Fruit fly (Drosophila melanogaster): ENCODE measurements around the gene schlank.

schlank gene

DNA sequence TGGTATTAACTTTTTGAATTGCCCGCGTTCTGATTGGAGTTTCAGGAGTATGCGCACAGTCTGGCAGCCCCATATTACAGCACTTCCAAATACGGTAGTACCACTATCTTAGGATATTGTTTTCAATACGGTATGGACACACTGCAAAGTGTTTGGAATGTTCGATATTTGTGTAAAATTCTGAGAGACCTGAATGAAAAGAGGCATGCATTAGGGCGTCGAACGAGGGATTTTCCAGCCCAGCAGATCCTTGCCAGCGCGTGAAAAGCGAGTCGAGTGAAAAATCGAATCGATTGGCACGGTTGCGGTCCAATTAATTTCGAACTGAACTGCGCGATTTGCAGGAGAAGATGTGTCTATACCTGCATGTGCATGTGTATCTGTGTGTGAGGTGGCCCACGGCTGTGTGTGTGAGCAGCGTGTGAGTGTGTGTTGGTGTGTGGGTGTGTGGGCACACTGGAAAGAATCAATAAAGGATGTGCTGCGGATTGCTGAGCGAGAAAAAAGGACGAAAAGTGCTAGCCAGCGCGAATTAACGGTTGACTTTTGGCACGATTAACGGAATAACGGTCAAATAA is 41.5 kb downstream of the schlank start, which contains the start of gene dtn:
Gene dtn, plus strand, starts transcription at position 176 of the 578 bp plus-strand sequence.
- TF ChIP-seq CG13204 (GFP tag; optimal IDR thresholded peaks at IDR 0.05): no peak
- TF ChIP-seq CG9948 (tag; optimal IDR thresholded peaks at IDR 0.05): no peak
- TF ChIP-seq Ets98B (GFP tag; IDR thresholded peaks at IDR 0.05): no peak

DNA sequence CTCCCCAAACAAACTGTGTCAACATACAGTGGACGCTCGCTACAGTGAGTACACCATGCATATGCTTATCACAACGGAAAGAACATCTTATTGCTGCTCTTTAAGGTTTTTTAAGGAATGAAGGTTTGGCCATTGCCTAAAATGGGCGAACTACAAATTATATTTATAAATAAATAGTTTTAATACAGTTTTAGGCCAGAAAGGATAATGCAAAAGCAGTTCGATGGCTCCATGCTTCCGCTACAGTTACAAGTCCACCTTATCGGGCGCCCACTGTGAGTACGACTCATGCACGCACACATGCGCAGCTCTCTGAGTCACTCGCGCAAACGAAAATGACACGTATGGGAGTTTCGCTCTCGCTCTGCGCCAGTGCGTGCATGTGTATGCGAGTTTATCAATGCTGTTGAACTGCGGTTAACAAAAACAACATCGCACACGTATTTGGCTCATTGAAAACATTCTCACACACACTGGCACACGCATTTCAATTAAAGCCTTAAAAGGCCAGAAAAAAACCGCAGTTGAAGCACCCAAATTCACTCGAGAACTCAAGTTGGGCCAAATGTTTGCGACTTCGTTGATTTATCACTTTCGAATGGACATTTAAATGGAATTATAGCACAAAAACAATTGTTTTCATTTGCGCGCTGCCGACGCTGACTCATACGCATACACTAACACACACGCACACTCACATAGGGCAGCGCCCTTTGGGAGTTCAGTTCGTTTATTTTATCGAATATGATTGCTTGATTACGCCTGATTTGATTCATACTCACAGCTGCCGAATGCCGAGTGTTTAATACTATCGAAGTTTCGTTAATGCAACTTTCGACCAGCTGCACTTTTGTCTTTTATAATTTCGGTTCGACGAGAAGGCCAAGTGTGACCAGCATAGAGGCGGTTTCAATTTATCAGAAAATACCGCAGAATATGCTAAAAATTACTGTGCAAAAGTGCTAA is 42.5 kb downstream of the schlank start, which contains the start of gene sqh:
Gene sqh, minus strand, starts transcription at position 916 of the 966 bp plus-strand sequence.
- TF ChIP-seq D1 (tag; optimal IDR thresholded peaks at IDR 0.05) (no peak), CG32121 (GFP tag; IDR thresholded peaks at IDR 0.05) (peak; percentile 95), Ets98B (GFP tag; IDR thresholded peaks at IDR 0.05) (peak; percentile 91), CG13204 (GFP tag; optimal IDR thresholded peaks at IDR 0.05) (no peak), CG17806 (tag; optimal IDR thresholded peaks at IDR 0.05) (peak; percentile 66), gl (tag; optimal IDR thresholded peaks at IDR 0.05) (peak; percentile 66), Pif1A (GFP tag; optimal IDR thresholded peaks at IDR 0.05) (peak; percentile 84), CG4496 (GFP tag; IDR thresholded peaks at IDR 0.05) (peak; percentile 94), CG15710 (tag; optimal IDR thresholded peaks at IDR 0.05) (peak; percentile 86), rn (GFP tag; IDR thresholded peaks at IDR 0.05) (peak; percentile 78), Snoo (tag; optimal IDR thresholded peaks at IDR 0.05) (peak; percentile 85), CG14655 (GFP tag; optimal IDR thresholded peaks at IDR 0.05) (peak; percentile 87), EcR (GFP tag; optimal IDR thresholded peaks at IDR 0.05) (peak; percentile 94), fd96Ca (GFP tag; IDR thresholded peaks at IDR 0.05) (peak; percentile 96), CG12605 (GFP tag; IDR thresholded peaks at IDR 0.05) (peak; percentile 76), Pif1B (GFP tag; optimal IDR thresholded peaks at IDR 0.05) (peak; percentile 87), CG34367 (tag; optimal IDR thresholded peaks at IDR 0.05) (peak; percentile 75), CG8159 (tag; optimal IDR thresholded peaks at IDR 0.05) (peak; percentile 81), CG10348 (GFP tag; IDR thresholded peaks at IDR 0.05) (peak; percentile 80), CG9948 (tag; optimal IDR thresholded peaks at IDR 0.05) (peak; percentile 82), CG8301 (tag; optimal IDR thresholded peaks at IDR 0.05) (peak; percentile 82)

DNA sequence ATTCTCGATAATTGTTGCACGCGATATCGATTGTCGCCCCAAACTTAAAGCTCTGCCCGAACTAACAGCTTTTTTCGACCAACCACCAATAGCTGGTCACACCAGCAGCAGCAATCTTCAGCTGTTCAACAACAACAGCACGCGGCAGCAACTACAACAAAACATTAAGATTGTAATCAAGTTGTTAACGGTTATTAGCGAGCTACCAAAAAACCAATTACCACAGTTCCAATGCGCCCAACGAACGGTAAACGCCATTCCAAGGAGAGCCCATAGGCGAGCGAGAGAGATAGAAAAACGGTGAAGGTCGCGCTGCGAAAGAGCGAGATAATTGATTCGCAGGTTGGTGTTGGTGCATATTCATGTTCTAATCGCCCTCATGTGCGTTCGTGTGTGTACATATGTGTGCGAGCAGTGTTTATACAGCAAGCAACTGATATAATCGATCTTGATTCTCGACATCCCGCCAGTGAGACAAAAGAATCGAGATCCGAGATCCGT is 47.1 kb downstream of the schlank start, which contains the start of gene Efr:
Gene Efr, plus strand, starts transcription at position 113 of the 501 bp plus-strand sequence.
- peak; percentile 41 for TF ChIP-seq EcR (GFP tag; optimal IDR thresholded peaks at IDR 0.05)
- TF ChIP-seq rn (GFP tag; IDR thresholded peaks at IDR 0.05): no peak
- no peak for TF ChIP-seq D1 (tag; optimal IDR thresholded peaks at IDR 0.05)
- TF ChIP-seq CG4496 (GFP tag; IDR thresholded peaks at IDR 0.05): 0 out of 3 replicates have a peak, but pooled peaks have one; percentile 30

DNA sequence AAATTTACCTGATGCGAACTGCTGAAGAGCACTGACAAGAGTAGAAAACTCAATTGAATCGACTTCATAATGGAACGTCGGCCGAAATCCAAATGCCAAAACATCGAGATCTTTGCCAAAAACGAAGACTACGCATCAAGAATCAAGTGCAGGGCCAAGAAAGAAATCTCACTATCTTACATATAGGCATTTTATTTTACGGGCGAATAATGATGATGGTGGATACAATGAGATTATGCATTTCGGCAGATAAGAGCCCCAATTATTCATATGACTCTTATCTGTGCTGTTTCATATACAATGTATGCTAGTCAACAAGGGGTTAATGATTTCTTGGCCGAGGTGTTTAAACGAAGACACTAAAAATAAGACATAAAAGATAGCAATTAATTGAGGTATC is 47.8 kb downstream of the schlank start, which contains the start of gene Btnd:
Gene Btnd, minus strand, starts transcription at position 101 of the 400 bp plus-strand sequence.
- TF ChIP-seq EcR (GFP tag; optimal IDR thresholded peaks at IDR 0.05) (no peak), Pif1B (GFP tag; optimal IDR thresholded peaks at IDR 0.05) (no peak), D1 (tag; optimal IDR thresholded peaks at IDR 0.05) (no peak), CG15710 (tag; optimal IDR thresholded peaks at IDR 0.05) (no peak), Ets98B (GFP tag; IDR thresholded peaks at IDR 0.05) (no peak), CG8301 (tag; optimal IDR thresholded peaks at IDR 0.05) (no peak)

DNA sequence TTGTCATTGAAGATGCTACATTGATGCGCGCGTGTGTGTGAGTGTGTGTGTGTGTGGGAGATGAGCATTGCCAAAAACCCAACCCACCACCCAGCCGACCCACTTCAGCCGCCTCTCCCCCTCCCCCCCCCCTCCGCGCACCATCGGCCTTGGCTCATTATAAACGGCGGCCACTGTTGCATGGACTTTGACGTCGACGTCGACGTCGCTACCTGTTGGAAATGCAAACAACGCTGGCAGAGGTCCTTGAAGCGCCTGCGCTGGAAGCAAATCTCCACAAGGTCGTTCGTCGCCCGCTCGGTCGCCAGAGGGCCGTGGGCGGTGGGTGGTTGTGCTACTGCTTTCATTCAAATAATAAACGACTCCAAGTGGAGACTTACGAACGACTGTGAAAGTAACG is 50.4 kb downstream of the schlank start:
- TF ChIP-seq Snoo (tag; optimal IDR thresholded peaks at IDR 0.05) (no peak), CG8159 (tag; optimal IDR thresholded peaks at IDR 0.05) (no peak), Ets98B (GFP tag; IDR thresholded peaks at IDR 0.05) (no peak), CG9948 (tag; optimal IDR thresholded peaks at IDR 0.05) (no peak), CG10348 (GFP tag; IDR thresholded peaks at IDR 0.05) (no peak), CG12605 (GFP tag; IDR thresholded peaks at IDR 0.05) (no peak), CG15710 (tag; optimal IDR thresholded peaks at IDR 0.05) (no peak)
